Fruit fly (Drosophila melanogaster) whole organism, embryonic: ENCODE data around the gene se.
A peak's percentile ranks its signal among the peaks of the same experiment; 100 is the strongest.

Experiments
- Atf6 ChIP-seq: fragments of 200-800 bp; sonication (Bioruptor generic); IDR thresholded peaks from 2 replicates; pipeline ENCODE4 v1.3.6; 2022; ENCODE audit warnings: missing biosample characterization, missing genetic modification characterization
- CG10959 ChIP-seq: fragments of 200-800 bp; sonication (Bioruptor generic); IDR thresholded peaks from 2 replicates; pipeline ENCODE4 v1.3.6; 2022; ENCODE audit warnings: missing biosample characterization, missing genetic modification characterization
- CG11398 ChIP-seq: fragments of 200-800 bp; sonication (Bioruptor generic); optimal IDR thresholded peaks from 2 replicates; lab custom pipeline; 2016; ENCODE audit warnings: missing biosample characterization, missing genetic modification characterization
- CG11695 ChIP-seq: fragments of 200-800 bp; sonication (Bioruptor generic); IDR thresholded peaks from 3 replicates; pipeline ENCODE4 v1.3.6; 2022; ENCODE audit warnings: missing biosample characterization, missing genetic modification characterization
- CG13287 ChIP-seq: fragments of 200-800 bp; sonication (Bioruptor generic); IDR thresholded peaks from 2 replicates; pipeline ENCODE4 v1.3.6; 2022; ENCODE audit warnings: missing biosample characterization, missing genetic modification characterization; ENCODE audit not compliant: partially characterized antibody
- CG14014 ChIP-seq: fragments of 200-800 bp; sonication (Bioruptor generic); IDR thresholded peaks from 2 replicates; pipeline ENCODE4 v1.3.6; 2022; ENCODE audit warnings: missing biosample characterization, missing genetic modification characterization
- CG14710 ChIP-seq: fragments of 200-800 bp; sonication (Bioruptor generic); optimal IDR thresholded peaks from 3 replicates; lab custom pipeline; 2019; ENCODE audit warnings: missing biosample characterization, mild to moderate bottlenecking, missing genetic modification characterization, moderate library complexity
- CG1602 ChIP-seq: fragments of 200-800 bp; sonication (Bioruptor generic); optimal IDR thresholded peaks from 3 replicates; lab custom pipeline; 2016; ENCODE audit warnings: missing biosample characterization, missing genetic modification characterization
- CG16813 ChIP-seq: fragments of 200-800 bp; sonication (Bioruptor generic); IDR thresholded peaks from 3 replicates; pipeline ENCODE4 v1.3.6; 2022; ENCODE audit warnings: missing biosample characterization, missing genetic modification characterization; ENCODE audit not compliant: partially characterized antibody
- CG17328 ChIP-seq: fragments of 200-800 bp; sonication (Bioruptor generic); IDR thresholded peaks from 2 replicates; pipeline ENCODE4 v1.3.6; 2022; ENCODE audit warnings: missing biosample characterization, missing genetic modification characterization
- CG18476 ChIP-seq: fragments of 200-800 bp; sonication (Bioruptor generic); optimal IDR thresholded peaks from 2 replicates; lab custom pipeline; 2016; ENCODE audit warnings: missing biosample characterization, mild to moderate bottlenecking, missing genetic modification characterization
- CG18764 ChIP-seq: fragments of 200-800 bp; sonication (Bioruptor generic); optimal IDR thresholded peaks from 3 replicates; lab custom pipeline; 2016; ENCODE audit warnings: missing biosample characterization, missing genetic modification characterization
- CG2116 ChIP-seq: fragments of 200-800 bp; sonication (Bioruptor generic); optimal IDR thresholded peaks from 3 replicates; lab custom pipeline; 2018; ENCODE audit warnings: missing biosample characterization, mild to moderate bottlenecking, missing genetic modification characterization
- CG30020 ChIP-seq: fragments of 200-800 bp; optimal IDR thresholded peaks from 2 replicates; lab custom pipeline; 2019; ENCODE audit warnings: missing biosample characterization, mild to moderate bottlenecking, missing genetic modification characterization, moderate library complexity
- CG33213 ChIP-seq: fragments of 200-800 bp; sonication (Bioruptor generic); optimal IDR thresholded peaks from 3 replicates; lab custom pipeline; 2016; ENCODE audit warnings: missing biosample characterization, missing genetic modification characterization
- CG33557 ChIP-seq: fragments of 200-800 bp; sonication (Bioruptor generic); optimal IDR thresholded peaks from 2 replicates; lab custom pipeline; 2019; ENCODE audit warnings: missing biosample characterization, mild to moderate bottlenecking, missing genetic modification characterization, moderate library complexity
- CG6654 ChIP-seq: fragments of 200-800 bp; sonication (Bioruptor generic); optimal IDR thresholded peaks from 2 replicates; lab custom pipeline; 2017; ENCODE audit warnings: missing biosample characterization, mild to moderate bottlenecking, missing genetic modification characterization
- CG6854 ChIP-seq: fragments of 200-800 bp; sonication (Bioruptor generic); optimal IDR thresholded peaks from 3 replicates; lab custom pipeline; 2017; ENCODE audit warnings: missing biosample characterization, mild to moderate bottlenecking, missing genetic modification characterization
- CG7357 ChIP-seq: fragments of 200-800 bp; sonication (Bioruptor generic); IDR thresholded peaks from 3 replicates; pipeline ENCODE4 v1.3.6; 2022; ENCODE audit warnings: missing biosample characterization, missing genetic modification characterization
- CG7839 ChIP-seq: fragments of 200-800 bp; sonication (Bioruptor generic); optimal IDR thresholded peaks from 3 replicates; lab custom pipeline; 2018; ENCODE audit warnings: missing biosample characterization, mild to moderate bottlenecking, missing genetic modification characterization, moderate library complexity
- CG8290 ChIP-seq, 3 experiments: fragments of 200-800 bp; sonication (Bioruptor generic); optimal IDR thresholded peaks; 2 replicates each; lab custom pipeline; 2016 to 2019; ENCODE audit warnings: missing biosample characterization in 3 of 3, missing genetic modification characterization in 3 of 3, mild to moderate bottlenecking in 2 of 3, moderate library complexity in 1 of 3
- CG9609 ChIP-seq: fragments of 200-800 bp; sonication (Bioruptor generic); optimal IDR thresholded peaks from 3 replicates; lab custom pipeline; 2016; ENCODE audit warnings: missing biosample characterization, missing genetic modification characterization
- D ChIP-seq, 2 experiments: fragments of 200-800 bp in 1 of 2; fragments of >200 bp in 1 of 2; sonication (Bioruptor generic) in 1 of 2; optimal IDR thresholded peaks; 2 replicates in 1 of 2; 3 replicates in 1 of 2; lab custom pipeline; 2017; ENCODE audit warnings: mild to moderate bottlenecking in 1 of 2, missing biosample characterization in 1 of 2, missing genetic modification characterization in 1 of 2, missing genetic modification reagents in 1 of 2
- Dfd ChIP-seq, 2 experiments: fragments of >200 bp; optimal IDR thresholded peaks; 2 replicates each; lab custom pipeline; 2017; ENCODE audit warnings: missing biosample characterization in 2 of 2, missing genetic modification characterization in 2 of 2
- Dip2 ChIP-seq: fragments of 200-800 bp; sonication (Bioruptor generic); IDR thresholded peaks from 2 replicates; pipeline ENCODE4 v1.3.6; 2022; ENCODE audit warnings: missing biosample characterization, missing genetic modification characterization
- Fer2 ChIP-seq: fragments of 200-800 bp; sonication (Bioruptor generic); optimal IDR thresholded peaks from 2 replicates; lab custom pipeline; 2018; ENCODE audit warnings: missing biosample characterization, mild to moderate bottlenecking, missing genetic modification characterization, moderate library complexity
- Hand ChIP-seq: fragments of 200-800 bp; sonication (Bioruptor generic); optimal IDR thresholded peaks from 2 replicates; lab custom pipeline; 2017; ENCODE audit warnings: mild to moderate bottlenecking, missing biosample characterization, missing genetic modification reagents, missing genetic modification characterization
- HmgZ ChIP-seq: fragments of 200-800 bp; sonication (Bioruptor generic); optimal IDR thresholded peaks from 2 replicates; lab custom pipeline; 2018; ENCODE audit warnings: missing biosample characterization, mild to moderate bottlenecking, missing genetic modification characterization
- Hr3 ChIP-seq: fragments of 200-800 bp; sonication (Bioruptor generic); optimal IDR thresholded peaks from 3 replicates; lab custom pipeline; 2016; ENCODE audit warnings: missing biosample characterization, missing genetic modification characterization
- Jarid2 ChIP-seq: fragments of 200-800 bp; sonication (Bioruptor generic); optimal IDR thresholded peaks from 3 replicates; lab custom pipeline; 2017; ENCODE audit warnings: mild to moderate bottlenecking, missing biosample characterization, missing genetic modification reagents, missing genetic modification characterization
- Lim3 ChIP-seq: fragments of 200-800 bp; sonication (Bioruptor generic); IDR thresholded peaks from 2 replicates; pipeline ENCODE4 v1.3.6; 2022; ENCODE audit warnings: missing biosample characterization, missing genetic modification characterization
- Mad ChIP-seq: fragments of 200-800 bp; sonication (Bioruptor generic); optimal IDR thresholded peaks from 2 replicates; lab custom pipeline; 2016; ENCODE audit warnings: missing biosample characterization, missing genetic modification characterization
- Myb ChIP-seq: fragments of 200-800 bp; sonication (Bioruptor generic); optimal IDR thresholded peaks from 2 replicates; lab custom pipeline; 2016; ENCODE audit warnings: missing biosample characterization, missing genetic modification characterization
- Oaz ChIP-seq: fragments of 200-800 bp; sonication (Bioruptor generic); IDR thresholded peaks from 2 replicates; pipeline ENCODE4 v1.3.6; 2022; ENCODE audit warnings: missing biosample characterization, missing genetic modification characterization
- Oli ChIP-seq: fragments of 200-800 bp; sonication (Bioruptor generic); optimal IDR thresholded peaks from 2 replicates; lab custom pipeline; 2018; ENCODE audit warnings: missing biosample characterization, mild to moderate bottlenecking, missing genetic modification characterization, moderate library complexity
- al ChIP-seq: fragments of 200-800 bp; sonication (Bioruptor generic); IDR thresholded peaks from 2 replicates; pipeline ENCODE4 v1.3.6; 2022; ENCODE audit warnings: missing biosample characterization, missing genetic modification characterization
- amos ChIP-seq: fragments of 200-800 bp; sonication (Bioruptor generic); IDR thresholded peaks from 2 replicates; pipeline ENCODE4 v1.3.6; 2022; ENCODE audit warnings: missing biosample characterization, missing genetic modification characterization; ENCODE audit not compliant: partially characterized antibody
- ase ChIP-seq: fragments of 200-800 bp; sonication (Bioruptor generic); IDR thresholded peaks from 3 replicates; pipeline ENCODE4 v1.3.6; 2022; ENCODE audit warnings: missing biosample characterization, missing genetic modification characterization
- chm ChIP-seq: fragments of 200-800 bp; sonication (Bioruptor generic); IDR thresholded peaks from 2 replicates; pipeline ENCODE4 v1.3.6; 2022; ENCODE audit warnings: missing biosample characterization, missing genetic modification characterization
- disco-r ChIP-seq: fragments of 200-800 bp; sonication (Bioruptor generic); optimal IDR thresholded peaks from 2 replicates; lab custom pipeline; 2016; ENCODE audit warnings: missing biosample characterization, missing genetic modification characterization
- eve ChIP-seq, 2 experiments: fragments of >200 bp; optimal IDR thresholded peaks; 2 replicates each; lab custom pipeline; 2017; ENCODE audit warnings: missing biosample characterization in 2 of 2, missing genetic modification characterization in 2 of 2
- eyg ChIP-seq: fragments of 200-800 bp; sonication (Bioruptor generic); optimal IDR thresholded peaks from 3 replicates; lab custom pipeline; 2016; ENCODE audit warnings: missing biosample characterization, missing genetic modification characterization
- ken ChIP-seq: fragments of 200-800 bp; sonication (Bioruptor generic); IDR thresholded peaks from 3 replicates; pipeline ENCODE4 v1.3.6; 2022; ENCODE audit warnings: missing biosample characterization, missing genetic modification characterization
- mam ChIP-seq: fragments of 200-800 bp; sonication (Bioruptor generic); optimal IDR thresholded peaks from 3 replicates; lab custom pipeline; 2016; ENCODE audit warnings: missing biosample characterization, missing genetic modification characterization
- odd ChIP-seq: fragments of 200-800 bp; sonication (Bioruptor generic); optimal IDR thresholded peaks from 2 replicates; lab custom pipeline; 2017; ENCODE audit warnings: missing biosample characterization, mild to moderate bottlenecking, missing genetic modification characterization
- pum ChIP-seq: fragments of 200-800 bp; sonication (Bioruptor generic); optimal IDR thresholded peaks from 2 replicates; lab custom pipeline; 2016; ENCODE audit warnings: missing biosample characterization, missing genetic modification characterization
- scrt ChIP-seq: fragments of 200-800 bp; sonication (Bioruptor generic); optimal IDR thresholded peaks from 2 replicates; lab custom pipeline; 2018; ENCODE audit warnings: missing biosample characterization, mild to moderate bottlenecking, missing genetic modification characterization, moderate library complexity
- sd ChIP-seq: fragments of 200-800 bp; sonication (Bioruptor generic); optimal IDR thresholded peaks from 3 replicates; lab custom pipeline; 2018; ENCODE audit warnings: missing biosample characterization, mild to moderate bottlenecking, missing genetic modification characterization, moderate library complexity
- sisA ChIP-seq: fragments of 200-800 bp; sonication (Bioruptor generic); IDR thresholded peaks from 2 replicates; pipeline ENCODE4 v1.3.6; 2022; ENCODE audit warnings: missing biosample characterization, missing genetic modification characterization
- sug ChIP-seq: fragments of 200-800 bp; optimal IDR thresholded peaks from 2 replicates; lab custom pipeline; 2019; ENCODE audit warnings: missing biosample characterization, mild to moderate bottlenecking, missing genetic modification characterization, moderate library complexity
- zen ChIP-seq: fragments of 200-800 bp; sonication (Bioruptor generic); optimal IDR thresholded peaks from 3 replicates; lab custom pipeline; 2018; ENCODE audit warnings: missing biosample characterization, mild to moderate bottlenecking, missing genetic modification characterization, moderate library complexity

The se gene

DNA sequence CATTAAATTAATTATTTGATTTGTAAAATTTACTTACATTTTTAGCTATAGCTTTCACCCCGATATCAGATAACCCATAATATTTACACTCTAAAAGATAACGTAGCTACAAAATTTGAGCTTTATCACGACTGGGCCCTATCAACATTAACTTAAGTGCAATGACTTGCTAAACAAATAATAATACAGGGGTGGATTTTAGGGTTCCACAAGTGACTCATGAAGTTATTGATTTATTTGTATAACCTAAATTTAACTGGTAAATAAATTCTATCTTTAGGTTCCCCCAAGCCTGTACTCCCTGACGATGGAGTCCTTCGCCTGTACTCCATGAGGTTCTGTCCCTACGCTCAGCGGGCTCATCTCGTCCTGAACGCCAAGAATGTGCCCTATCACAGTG is 1.1 kb upstream of the se start (continued):
- TF ChIP-seq D (optimal IDR thresholded peaks at IDR 0.05; lab: Kevin White, UChicago) (no peak), D (GFP tag; optimal IDR thresholded peaks at IDR 0.05; lab: Kevin White, UChicago) (no peak), CG18764 (GFP tag; lab: Kevin White, UChicago) (no peak), CG7839 (tag; lab: Kevin White, UChicago) (no peak), CG14710 (tag; lab: Kevin White, UChicago) (no peak), CG6854 (GFP tag; lab: Kevin White, UChicago) (no peak), CG8290 (GFP tag; optimal IDR thresholded peaks at IDR 0.05; lab: Kevin White, UChicago) (no peak), CG8290 (tag; optimal IDR thresholded peaks at IDR 0.05; lab: Kevin White, UChicago) (no peak), al (GFP tag; lab: Robert Waterston, UW) (no peak), HmgZ (peak; percentile 28), CG33557 (GFP tag; lab: Kevin White, UChicago) (no peak), sug (peak; percentile 31), CG2116 (GFP tag; lab: Kevin White, UChicago) (no peak), odd (GFP tag; lab: Kevin White, UChicago) (no peak), CG33213 (GFP tag; lab: Kevin White, UChicago) (no peak), Fer2 (tag; lab: Kevin White, UChicago) (no peak), CG17328 (GFP tag; lab: Robert Waterston, UW) (no peak), ken (no peak), CG18476 (GFP tag; lab: Kevin White, UChicago) (no peak), CG11398 (GFP tag; lab: Kevin White, UChicago) (no peak), CG30020 (tag; lab: Kevin White, UChicago) (no peak), Lim3 (GFP tag; lab: Robert Waterston, UW) (no peak), Mad (GFP tag; lab: Kevin White, UChicago) (no peak), Oaz (GFP tag; lab: Robert Waterston, UW) (no peak), Myb (GFP tag; lab: Kevin White, UChicago) (no peak), Dip2 (GFP tag; lab: Robert Waterston, UW) (no peak), CG10959 (GFP tag; lab: Robert Waterston, UW) (no peak), ase (GFP tag; lab: Robert Waterston, UW) (no peak), CG11695 (GFP tag; lab: Robert Waterston, UW) (0 out of 3 replicates have a peak, but pooled peaks have one; percentile 24), eve (GFP tag; optimal IDR thresholded peaks at IDR 0.05; lab: Kevin White, UChicago) (no peak), CG16813 (GFP tag; lab: Robert Waterston, UW) (no peak), Hand (GFP tag; lab: Kevin White, UChicago) (no peak), disco-r (no peak), CG13287 (GFP tag; lab: Robert Waterston, UW) (no peak), amos (GFP tag; lab: Robert Waterston, UW) (no peak), chm (GFP tag; lab: Robert Waterston, UW) (no peak), Hr3 (GFP tag; lab: Kevin White, UChicago) (no peak), CG9609 (GFP tag; lab: Kevin White, UChicago) (no peak), Oli (tag; lab: Kevin White, UChicago) (no peak), Jarid2 (GFP tag; lab: Kevin White, UChicago) (no peak), sisA (GFP tag; lab: Robert Waterston, UW) (no peak), CG7357 (GFP tag; lab: Robert Waterston, UW) (no peak), sd (tag; lab: Kevin White, UChicago) (peak; percentile 3), scrt (GFP tag; lab: Kevin White, UChicago) (no peak), CG14014 (GFP tag; lab: Robert Waterston, UW) (0 out of 2 replicates have a peak, but pooled peaks have one; percentile 24), zen (tag; lab: Kevin White, UChicago) (no peak), eyg (GFP tag; lab: Kevin White, UChicago) (no peak), CG6654 (GFP tag; lab: Kevin White, UChicago) (no peak), mam (no peak), pum (no peak), CG1602 (no peak), Dfd (GFP tag; optimal IDR thresholded peaks at IDR 0.05; lab: Kevin White, UChicago) (no peak), Atf6 (GFP tag; lab: Robert Waterston, UW) (peak; percentile 32; the same call in 1 of the 2 replicates)
